Fruit fly (Drosophila melanogaster) whole organism, larva: ENCODE measurements around the gene CG18789.
A peak's percentile ranks its signal among the peaks of the same experiment; 100 is the strongest.

Source experiments
- noc ChIP-seq: fragments of 200-800 bp; sonication (Bioruptor generic); optimal IDR thresholded peaks from 3 replicates; lab custom pipeline; 2019; ENCODE audit warnings: missing biosample characterization, mild to moderate bottlenecking, missing genetic modification characterization, moderate library complexity

The CG18789 gene

DNA sequence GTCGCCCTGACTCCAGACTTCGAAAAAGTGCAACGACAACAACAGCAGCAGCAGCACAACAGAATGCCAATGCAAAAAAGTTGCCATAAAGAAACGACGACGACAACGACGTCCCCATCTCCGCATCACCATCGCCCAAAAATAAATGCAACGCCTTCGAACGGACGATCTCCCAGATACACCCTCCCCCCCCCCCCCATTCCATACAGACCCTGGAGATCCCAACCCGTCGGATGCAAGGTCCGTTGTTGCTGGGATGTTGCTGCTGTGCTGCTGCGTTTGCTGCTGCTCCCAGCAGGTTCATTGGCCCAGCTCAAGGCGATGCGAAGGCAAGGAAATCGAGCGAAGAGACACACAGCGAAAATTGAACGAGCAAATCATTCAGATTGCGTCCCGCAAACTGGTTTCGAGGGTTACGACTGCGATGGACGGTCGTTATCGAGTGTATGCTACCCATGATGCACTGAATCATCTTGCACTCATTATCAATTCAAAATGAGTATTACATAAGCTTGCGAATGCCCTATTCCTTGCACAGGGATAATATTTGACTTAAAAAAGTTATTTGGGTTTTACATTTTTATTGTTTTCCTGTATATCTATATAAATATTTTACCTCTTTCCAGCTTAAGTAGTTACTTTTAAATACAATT lies 18.6 kb upstream of the CG18789 start:
- no peak for TF ChIP-seq noc

DNA sequence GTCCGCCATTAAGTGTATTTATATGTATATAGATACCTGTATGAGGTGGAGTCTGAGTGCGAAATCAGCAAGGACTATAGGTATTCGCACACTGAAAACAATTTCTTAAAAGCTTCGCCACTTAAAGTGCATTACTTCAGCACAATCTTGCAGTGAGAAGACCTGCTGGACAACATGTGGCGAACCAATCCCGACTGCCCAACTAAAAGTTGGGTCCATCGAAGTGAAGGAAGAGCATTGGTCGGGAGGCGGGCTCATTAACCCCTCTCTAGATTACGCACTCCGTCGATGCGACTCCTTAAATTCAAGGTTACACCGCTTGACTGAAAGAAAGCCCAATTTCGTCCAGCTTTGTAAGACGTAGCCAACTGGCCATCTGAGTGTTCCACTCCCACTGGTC lies 18.0 kb upstream of the CG18789 start:
- TF ChIP-seq noc: no peak

- peak; percentile 95 for TF ChIP-seq noc
Observed at dm6 chr2L:12011682-12012655, 16.7 kb upstream of the CG18789 start.

dm6 chr2L:12010877-12011666 lies 15.8 kb upstream of the CG18789 start:
- TF ChIP-seq noc: peak; percentile 93

DNA sequence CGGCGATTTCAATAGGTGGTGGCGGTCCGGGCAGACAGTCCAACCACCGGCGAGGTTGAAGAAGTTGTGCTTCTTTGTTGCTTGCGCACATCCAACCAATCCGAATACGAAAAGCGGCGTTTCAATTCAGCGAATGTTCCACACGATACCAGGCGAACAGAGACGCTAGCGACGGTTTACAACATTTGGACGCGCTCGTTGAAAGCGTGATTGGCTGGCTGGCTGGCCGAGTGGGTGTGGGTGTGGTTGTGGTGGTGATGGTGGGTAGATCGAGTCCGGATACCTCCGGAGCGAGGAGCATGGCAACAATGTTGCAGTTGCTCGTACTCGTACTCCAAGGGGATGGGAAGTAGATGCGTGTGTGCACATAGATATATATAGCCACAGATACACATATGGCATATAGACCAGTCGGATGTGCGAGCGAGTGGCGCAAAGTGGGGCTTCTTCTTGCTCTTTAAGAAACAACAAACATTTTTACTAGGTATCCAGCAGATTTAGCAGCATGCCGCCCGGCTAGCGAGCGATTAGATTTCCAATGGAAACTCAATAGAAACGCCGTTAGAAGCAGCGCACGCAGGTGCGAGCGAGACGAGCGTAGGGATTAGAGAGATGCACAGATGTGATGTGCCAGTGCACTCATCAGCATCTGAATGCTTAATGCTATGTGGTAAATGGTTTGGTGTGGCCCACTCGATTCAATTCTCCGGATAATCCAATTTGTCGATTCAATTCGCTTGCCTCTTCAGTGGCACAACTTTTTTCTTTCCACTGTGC lies 15.1 kb upstream of the CG18789 start:
- peak; percentile 78 for TF ChIP-seq noc

DNA sequence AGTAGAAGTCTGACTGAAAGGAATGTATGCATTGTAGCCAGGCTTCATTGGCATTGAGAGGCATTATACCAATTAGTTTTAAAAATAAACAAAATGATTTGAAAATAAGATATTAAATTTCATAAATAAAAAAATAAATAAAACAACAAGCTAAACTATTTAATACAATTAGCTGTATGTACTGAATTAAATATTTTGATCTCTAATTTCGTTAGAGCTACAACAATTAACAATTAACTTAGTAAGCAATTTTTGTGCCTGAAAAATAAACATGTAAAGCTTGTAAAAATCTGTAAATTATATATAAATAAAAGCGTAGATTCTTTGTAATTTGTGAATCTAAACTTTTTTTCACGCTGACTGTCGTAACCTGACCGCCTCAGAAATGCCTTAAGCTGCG lies 12.6 kb upstream of the CG18789 start, which contains the start of gene Rh5:
Gene Rh5, plus strand, starts transcription at position 301 of the 400 bp plus-strand sequence.
- TF ChIP-seq noc: no peak

dm6 chr2L:12007331-12007791 lies 12.1 kb upstream of the CG18789 start:
- TF ChIP-seq noc: peak; percentile 80

DNA sequence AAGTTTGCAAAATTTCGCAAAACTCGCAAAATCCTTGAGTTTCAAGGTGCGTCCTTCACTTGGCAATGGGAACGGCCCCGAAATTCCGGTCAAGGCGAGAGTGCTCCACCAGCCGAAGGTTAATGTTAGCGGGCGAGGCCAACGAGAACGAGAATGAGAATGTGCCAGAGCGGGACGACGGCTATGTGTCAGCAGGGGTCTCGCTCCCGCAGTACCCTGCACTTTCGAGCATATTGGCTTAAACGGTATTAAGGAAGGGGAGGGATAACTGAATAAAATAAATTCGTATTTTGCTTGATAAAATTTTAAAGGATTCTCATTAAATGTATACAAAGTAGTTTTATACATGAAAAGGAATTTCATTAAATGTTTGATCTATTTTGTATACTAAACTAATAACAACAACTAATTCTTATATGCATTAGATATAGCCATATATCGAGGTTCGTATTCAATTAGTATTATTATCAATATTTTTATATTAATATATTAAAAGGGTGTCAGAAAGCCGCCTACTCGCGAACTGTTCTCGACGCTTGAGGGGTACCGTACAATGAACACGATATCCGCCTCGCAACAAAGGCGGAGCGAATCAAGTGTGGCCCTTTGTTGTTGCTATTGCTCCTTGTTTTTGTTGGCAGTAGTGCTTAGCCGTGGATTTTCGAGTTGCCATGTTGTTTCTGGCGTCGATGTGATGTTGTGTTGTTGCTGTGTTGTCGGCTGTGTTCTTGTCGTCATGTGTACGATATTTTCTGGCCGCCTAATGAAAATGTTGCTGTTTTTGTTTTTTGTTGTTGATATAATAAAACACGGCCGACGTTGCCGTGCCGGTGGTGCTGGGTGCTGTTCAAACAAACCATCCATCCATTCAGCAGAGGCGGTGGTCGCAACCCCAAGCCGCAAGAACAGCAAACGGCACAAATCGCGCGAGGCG lies 11.4 kb upstream of the CG18789 start:
- TF ChIP-seq noc: peak; percentile 96

DNA sequence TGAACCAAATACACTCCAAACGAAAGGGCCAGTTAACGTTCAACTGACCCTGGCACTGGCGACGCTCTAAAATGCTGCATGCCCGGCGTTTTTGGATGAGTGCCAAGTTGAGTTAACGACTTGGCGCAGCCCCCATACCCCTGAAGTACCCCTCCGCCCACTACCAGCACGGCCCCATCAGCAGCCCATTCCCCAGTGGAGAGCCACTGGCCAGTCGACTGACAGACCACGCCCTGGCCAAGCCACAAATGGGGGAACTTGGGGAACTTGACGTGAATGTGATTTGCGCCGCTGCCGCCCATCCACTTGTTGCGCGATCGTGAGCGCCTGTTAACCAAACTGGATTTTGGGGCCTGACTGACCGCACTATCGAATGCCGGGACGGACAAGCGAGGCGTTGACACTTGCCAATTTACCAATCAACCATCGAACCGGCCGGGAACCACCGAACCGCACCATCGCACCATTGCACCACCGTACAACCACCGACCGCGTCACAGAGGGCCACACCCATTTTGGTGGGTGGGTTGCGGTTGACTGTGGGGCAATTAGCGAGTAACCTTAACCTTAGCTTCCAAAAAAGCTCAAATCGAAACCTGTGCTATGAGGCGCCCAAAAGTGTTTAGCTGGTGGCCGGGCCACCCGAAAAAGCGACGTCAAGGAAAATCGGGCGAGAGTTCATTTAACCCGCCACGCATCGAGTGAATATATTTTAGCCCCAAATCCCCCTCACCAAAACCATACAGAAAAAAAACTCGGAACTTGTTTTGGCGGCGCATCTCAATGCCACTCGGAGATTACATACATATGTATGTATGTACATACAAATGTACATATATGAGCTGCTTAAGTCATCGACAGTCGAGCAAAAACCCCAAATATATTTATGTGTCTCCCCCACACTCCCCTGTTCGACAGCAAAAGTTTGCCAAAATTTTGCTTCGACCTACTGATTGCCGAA lies 10.5 kb upstream of the CG18789 start:
- peak; percentile 3 for TF ChIP-seq noc

DNA sequence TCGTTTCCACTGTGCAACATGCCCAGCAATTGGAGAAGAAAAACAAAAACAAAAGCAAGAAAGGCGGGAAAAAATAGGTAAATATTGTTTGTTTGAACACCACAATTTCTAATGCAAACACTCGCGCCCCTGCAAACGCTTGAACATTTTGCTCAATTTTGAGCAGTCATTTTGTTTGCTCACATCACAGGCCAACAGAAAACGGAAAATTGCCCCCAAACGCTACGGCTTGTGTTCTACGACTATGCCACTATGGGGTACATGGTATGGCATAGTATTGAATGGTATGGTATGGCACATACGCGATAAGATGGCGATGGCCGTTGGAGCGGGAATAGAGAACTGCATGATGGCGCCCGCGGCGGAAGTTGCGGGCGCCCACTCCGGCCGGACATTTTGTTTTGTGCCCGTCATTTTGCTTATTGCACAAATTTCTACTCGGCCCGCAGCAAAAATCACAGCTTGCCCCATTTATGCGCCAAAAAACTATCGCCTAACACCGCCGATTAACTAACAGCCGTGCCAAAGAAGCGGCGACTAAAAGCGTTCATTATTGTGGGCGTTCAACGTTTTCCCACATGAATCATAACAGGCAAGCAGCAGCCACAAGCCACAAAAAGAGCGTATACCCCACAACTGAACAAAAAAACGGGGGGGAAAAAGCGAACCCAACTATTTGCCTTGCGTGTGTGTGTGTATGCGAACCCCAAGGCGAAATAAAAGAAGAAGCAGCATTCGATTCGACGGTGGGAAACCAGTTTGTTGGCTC lies 9.2 kb upstream of the CG18789 start:
- peak; percentile 42 for TF ChIP-seq noc

- peak; percentile 78 for TF ChIP-seq noc
Observed at dm6 chr2L:12003792-12004210, 8.6 kb upstream of the CG18789 start.

DNA sequence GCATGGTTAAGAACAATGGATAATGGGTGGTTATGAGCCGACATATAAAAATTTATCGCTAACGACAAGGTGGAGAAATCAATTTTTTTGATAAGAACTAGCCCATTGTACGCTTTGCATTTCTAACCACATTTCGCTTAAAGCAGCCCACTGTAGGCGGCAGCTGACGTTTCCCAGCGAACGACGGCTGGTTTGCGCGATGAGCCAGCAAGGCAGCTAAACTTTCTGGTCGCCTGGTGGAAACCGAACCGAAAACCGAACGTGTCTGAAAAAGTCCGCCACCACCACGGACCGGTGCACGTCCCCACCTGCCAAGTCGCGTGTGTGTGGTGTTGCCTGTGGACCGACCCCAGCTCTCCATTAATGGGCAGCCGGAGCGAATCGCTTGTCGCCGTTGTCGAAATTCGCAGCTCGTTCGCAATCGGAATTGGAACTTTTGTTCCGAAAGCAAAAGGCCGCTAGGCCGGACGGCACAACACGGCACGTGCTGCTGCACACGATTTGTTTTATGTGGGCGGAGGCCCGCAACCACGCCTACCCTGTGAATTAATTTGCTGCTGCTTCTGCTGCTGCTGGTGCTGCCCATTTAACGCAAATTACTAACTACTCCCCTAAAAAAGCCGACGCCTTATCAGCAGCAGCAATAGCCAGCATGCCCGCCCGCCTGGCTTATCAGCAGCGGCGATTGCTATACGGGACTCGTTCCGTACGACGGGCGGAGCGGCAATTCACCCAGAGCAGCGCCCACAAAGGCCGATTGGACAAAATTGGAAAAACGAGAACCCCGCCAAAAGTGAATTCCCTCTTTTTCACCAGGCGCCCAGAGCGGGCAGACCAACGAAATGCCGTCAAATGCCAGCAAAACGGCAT lies 7.9 kb upstream of the CG18789 start:
- TF ChIP-seq noc: peak; percentile 60
